Worm (Caenorhabditis elegans) whole organism, L3 larva: ENCODE data around the gene ddi-1.

ENCODE experiments used
- lin-15B ChIP-seq: fragments of 150-350 bp; optimal IDR thresholded peaks from 2 replicates; lab custom pipeline; 2014; ENCODE audit warnings: missing biosample characterization, missing genetic modification characterization
- pha-4 ChIP-seq: fragments of 150-350 bp; optimal IDR thresholded peaks from 2 replicates; lab custom pipeline; 2014; ENCODE audit warnings: missing biosample characterization, missing genetic modification reagents, missing genetic modification characterization
- ztf-4 ChIP-seq: fragments of 150-350 bp; optimal IDR thresholded peaks from 2 replicates; lab custom pipeline; 2014; ENCODE audit warnings: missing biosample characterization, missing genetic modification characterization

DNA sequence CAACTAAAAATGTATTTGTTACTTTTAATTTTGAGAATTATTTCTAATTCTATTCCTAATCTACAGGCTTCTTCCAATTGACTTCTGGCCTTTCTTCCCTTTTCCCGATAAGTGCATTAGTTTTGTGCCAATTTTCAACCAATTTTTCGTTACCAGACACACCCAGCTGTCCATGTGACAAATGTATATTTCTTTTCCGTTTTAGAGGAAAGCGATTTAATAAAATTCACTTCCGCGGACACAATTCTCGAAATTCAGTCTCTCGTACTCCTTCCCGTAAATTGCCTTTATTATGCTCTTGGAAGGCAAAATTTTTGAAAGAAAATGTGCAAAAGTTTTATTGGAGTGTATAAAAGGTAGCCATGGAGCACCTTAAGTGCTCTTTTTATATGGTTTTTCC is 20.3 kb downstream of the ddi-1 start:
- TF ChIP-seq ztf-4 (tag; lab: Kevin White, UChicago), result no peak
- no peak for TF ChIP-seq lin-15B (tag; lab: Kevin White, UChicago)
- TF ChIP-seq pha-4 (tag; lab: Kevin White, UChicago), result no peak
